Fruit fly (Drosophila melanogaster): ENCODE results near the gene CG14971.

CG14971 gene

dm6 chr3L:3437664-3438368, 33.3 kb downstream of the CG14971 start:
- no peak for TF ChIP-seq jim (GFP tag; optimal IDR thresholded peaks at IDR 0.05)
- no peak for TF ChIP-seq foxo (GFP tag; optimal IDR thresholded peaks at IDR 0.05)
- TF ChIP-seq CrebA (GFP tag; optimal IDR thresholded peaks at IDR 0.05; ENCODE audit: borderline replicate concordance): no peak
- no peak for TF ChIP-seq psq (GFP tag; optimal IDR thresholded peaks at IDR 0.05)
- TF ChIP-seq ey (GFP tag; optimal IDR thresholded peaks at IDR 0.05): no peak
- TF ChIP-seq HLH106 (tag; optimal IDR thresholded peaks at IDR 0.05): no peak
- TF ChIP-seq Sp1 (GFP tag; optimal IDR thresholded peaks at IDR 0.05): no peak
- TF ChIP-seq Myc (optimal IDR thresholded peaks at IDR 0.05): no peak

- TF ChIP-seq Hnf4 (GFP tag; optimal IDR thresholded peaks at IDR 0.05) (no peak), dsf (GFP tag; optimal IDR thresholded peaks at IDR 0.05; ENCODE audit: borderline replicate concordance) (no peak), foxo (GFP tag; optimal IDR thresholded peaks at IDR 0.05) (peak in 1 of 2 experiments; percentile 50), Sp1 (GFP tag; optimal IDR thresholded peaks at IDR 0.05) (peak; percentile 73), Hr83 (GFP tag; optimal IDR thresholded peaks at IDR 0.05; ENCODE audit: poor library complexity, severe bottlenecking) (no peak), Mio (GFP tag; optimal IDR thresholded peaks at IDR 0.05) (no peak), HLH106 (tag; optimal IDR thresholded peaks at IDR 0.05) (peak; percentile 64), OdsH (GFP tag; optimal IDR thresholded peaks at IDR 0.05) (peak; percentile 61), CG32264 (GFP tag; optimal IDR thresholded peaks at IDR 0.05) (no peak), rgr (GFP tag; optimal IDR thresholded peaks at IDR 0.05) (peak; percentile 32), Rel (GFP tag; optimal IDR thresholded peaks at IDR 0.05) (no peak), Rel (tag; optimal IDR thresholded peaks at IDR 0.05) (no peak), usp (GFP tag; optimal IDR thresholded peaks at IDR 0.05) (no peak), Hr78 (GFP tag; optimal IDR thresholded peaks at IDR 0.05) (no peak), CrebA (GFP tag; optimal IDR thresholded peaks at IDR 0.05; ENCODE audit: borderline replicate concordance) (no peak), jim (GFP tag; optimal IDR thresholded peaks at IDR 0.05) (no peak), Abd-B (GFP tag; optimal IDR thresholded peaks at IDR 0.05) (no peak), woc (GFP tag; optimal IDR thresholded peaks at IDR 0.05) (no peak), br (GFP tag; optimal IDR thresholded peaks at IDR 0.05) (no peak), brk (GFP tag; optimal IDR thresholded peaks at IDR 0.05) (no peak), CG9705 (GFP tag; optimal IDR thresholded peaks at IDR 0.05) (no peak), dl (GFP tag; optimal IDR thresholded peaks at IDR 0.05; ENCODE audit: insufficient read depth in 1 of 2, partially characterized antibody in 2 of 2) (peak in 1 of 2 experiments; percentile 34), sv (GFP tag; optimal IDR thresholded peaks at IDR 0.05) (no peak), Dif (GFP tag; optimal IDR thresholded peaks at IDR 0.05; ENCODE audit: partially characterized antibody) (no peak), ey (GFP tag; optimal IDR thresholded peaks at IDR 0.05) (no peak), Dfd (GFP tag; optimal IDR thresholded peaks at IDR 0.05) (no peak), fru (GFP tag; optimal IDR thresholded peaks at IDR 0.05) (peak; percentile 9), Myc (optimal IDR thresholded peaks at IDR 0.05) (no peak), h (GFP tag; optimal IDR thresholded peaks at IDR 0.05) (peak; percentile 42), psq (GFP tag; optimal IDR thresholded peaks at IDR 0.05) (peak; percentile 65), lola (GFP tag; optimal IDR thresholded peaks at IDR 0.05) (no peak), tai (GFP tag; optimal IDR thresholded peaks at IDR 0.05) (peak; percentile 42), dmrt93B (GFP tag; optimal IDR thresholded peaks at IDR 0.05) (no peak), Vsx2 (GFP tag; optimal IDR thresholded peaks at IDR 0.05; ENCODE audit: partially characterized antibody) (no peak), GATAd (GFP tag; optimal IDR thresholded peaks at IDR 0.05) (no peak)
These were observed 34.1 kb downstream of the CG14971 start for dm6 chr3L:3436838-3437663.

Data from whole organism, wandering third instar larva.